Worm (Caenorhabditis elegans) whole organism, L2 larva: Measurements from ENCODE around the gene F40F8.5.

Experiments used
- F13H6.1 ChIP-seq: sonication (generic microtip); optimal IDR thresholded peaks from 2 replicates; lab custom pipeline; 2016; ENCODE audit warnings: missing genetic modification characterization, missing compliant biosample characterization
- Y55F3AM.14 ChIP-seq: fragments of 200-800 bp; sonication (Bioruptor generic); optimal IDR thresholded peaks from 2 replicates; lab custom pipeline; 2018; ENCODE audit warnings: mild to moderate bottlenecking, missing genetic modification characterization, missing compliant biosample characterization
- ama-1 ChIP-seq: fragments of 150-350 bp; optimal IDR thresholded peaks from 2 replicates; lab custom pipeline; 2018; ENCODE audit warnings: inconsistent platforms
- ceh-82 ChIP-seq: fragments of 150-350 bp; optimal IDR thresholded peaks from 2 replicates; lab custom pipeline; 2014; ENCODE audit warnings: missing biosample characterization, missing genetic modification characterization
- dmd-4 ChIP-seq: sonication (generic microtip); optimal IDR thresholded peaks from 2 replicates; lab custom pipeline; 2017; ENCODE audit warnings: missing biosample characterization, missing genetic modification characterization
- lin-11 ChIP-seq: fragments of 150-350 bp; sonication (generic microtip); optimal IDR thresholded peaks from 2 replicates; lab custom pipeline; 2014; ENCODE audit warnings: missing biosample characterization, missing genetic modification characterization, inconsistent platforms, mixed read lengths
- nhr-11 ChIP-seq: fragments of 150-350 bp; optimal IDR thresholded peaks from 2 replicates; lab custom pipeline; 2014; ENCODE audit warnings: missing biosample characterization, missing genetic modification characterization
- nhr-237 ChIP-seq: fragments of 150-350 bp; optimal IDR thresholded peaks from 2 replicates; lab custom pipeline; 2014; ENCODE audit warnings: missing biosample characterization, missing genetic modification characterization
- sma-9 ChIP-seq, 2 experiments: fragments of 150-350 bp in 1 of 2; sonication (generic microtip) in 1 of 2; optimal IDR thresholded peaks; 2 replicates each; lab custom pipeline; 2014 to 2016; ENCODE audit warnings: missing genetic modification characterization in 2 of 2, mild to moderate bottlenecking in 1 of 2, missing biosample characterization in 1 of 2, missing compliant biosample characterization in 1 of 2, missing genetic modification reagents in 1 of 2, moderate library complexity in 1 of 2
- unc-62 ChIP-seq: fragments of 150-350 bp; optimal IDR thresholded peaks from 2 replicates; lab custom pipeline; 2014; ENCODE audit warnings: missing biosample characterization, missing genetic modification reagents, missing genetic modification characterization

- TF ChIP-seq ama-1 (lab: Kevin White, UChicago) (no peak), ceh-82 (no peak), lin-11 (tag; lab: Kevin White, UChicago) (no peak), nhr-11 (tag; lab: Kevin White, UChicago) (no peak), sma-9 (GFP tag; optimal IDR thresholded peaks at IDR 0.05; lab: Kevin White, UChicago) (no peak), sma-9 (tag; optimal IDR thresholded peaks at IDR 0.05; lab: Kevin White, UChicago) (no peak), unc-62 (GFP tag; lab: Kevin White, UChicago) (no peak), nhr-237 (tag; lab: Kevin White, UChicago) (no peak), F13H6.1 (no peak), dmd-4 (tag; lab: Kevin White, UChicago) (no peak), Y55F3AM.14 (no peak)
Measured at ce11 chrII:11104162-11104561, 30.6 kb downstream of the F40F8.5 start, which contains the start of gene C09H10.9.
